Worm (Caenorhabditis elegans): ENCODE data around the gene gst-31.

The gst-31 gene

ce11 chrII:15197500-15197899 lies 22.7 kb upstream of the gst-31 start:
- TF ChIP-seq scrt-1 (GFP tag; IDR thresholded peaks at IDR 0.05) (no peak), sea-1 (GFP tag; conservative IDR thresholded peaks at IDR 0.05) (no peak), tbx-37 (GFP tag; conservative IDR thresholded peaks at IDR 0.05) (no peak), ama-1 (optimal IDR thresholded peaks at IDR 0.05) (no peak), flt-1 (GFP tag; IDR thresholded peaks at IDR 0.05) (no peak), tra-4 (tag; optimal IDR thresholded peaks at IDR 0.05) (no peak), F13C5.2 (tag; optimal IDR thresholded peaks at IDR 0.05) (no peak), tbx-11 (GFP tag; IDR thresholded peaks at IDR 0.05) (no peak), ets-7 (tag; optimal IDR thresholded peaks at IDR 0.05) (no peak), pes-1 (GFP tag; IDR thresholded peaks at IDR 0.05) (no peak), hmg-4 (GFP tag; optimal IDR thresholded peaks at IDR 0.05) (no peak), ceh-36 (tag; optimal IDR thresholded peaks at IDR 0.05) (no peak), hnd-1 (tag; optimal IDR thresholded peaks at IDR 0.05) (no peak), ceh-13 (GFP tag; optimal IDR thresholded peaks at IDR 0.05) (no peak)

ce11 chrII:15196433-15196832 lies 21.7 kb upstream of the gst-31 start, which contains the start of gene spsb-1:
spsb-1 (plus strand) TSS chrII:15196733.
- no peak for TF ChIP-seq tbx-11 (GFP tag; IDR thresholded peaks at IDR 0.05)
- TF ChIP-seq scrt-1 (GFP tag; IDR thresholded peaks at IDR 0.05): no peak
- TF ChIP-seq hmbx-1 (tag; optimal IDR thresholded peaks at IDR 0.05): no peak
- no peak for TF ChIP-seq sea-1 (GFP tag; conservative IDR thresholded peaks at IDR 0.05)
- TF ChIP-seq ceh-36 (tag; optimal IDR thresholded peaks at IDR 0.05): no peak
- no peak for TF ChIP-seq ets-7 (tag; optimal IDR thresholded peaks at IDR 0.05)

DNA sequence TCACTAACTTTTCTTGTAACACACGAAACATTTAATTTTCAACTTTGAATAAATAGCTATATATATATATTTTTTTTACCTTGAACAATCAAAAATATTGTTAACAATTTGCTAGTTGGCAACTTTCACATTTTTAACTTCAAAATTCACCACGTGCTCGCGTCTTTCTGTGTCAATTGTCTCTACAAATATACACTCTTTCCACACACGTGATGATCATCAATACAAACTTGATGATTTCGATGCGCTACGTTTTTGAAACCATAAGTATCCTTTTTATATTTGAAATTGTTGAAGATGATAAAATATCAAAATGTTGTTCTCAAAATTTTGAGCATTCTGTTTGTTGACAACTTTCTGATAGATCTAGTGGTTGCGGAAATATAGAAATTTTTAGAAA lies 20.6 kb upstream of the gst-31 start:
- TF ChIP-seq aly-1 (tag; optimal IDR thresholded peaks at IDR 0.05): no peak
- no peak for TF ChIP-seq ceh-13 (GFP tag; optimal IDR thresholded peaks at IDR 0.05)
- no peak for TF ChIP-seq ama-1 (optimal IDR thresholded peaks at IDR 0.05)
- no peak for TF ChIP-seq pes-1 (GFP tag; IDR thresholded peaks at IDR 0.05)
- TF ChIP-seq scrt-1 (GFP tag; IDR thresholded peaks at IDR 0.05): no peak

DNA sequence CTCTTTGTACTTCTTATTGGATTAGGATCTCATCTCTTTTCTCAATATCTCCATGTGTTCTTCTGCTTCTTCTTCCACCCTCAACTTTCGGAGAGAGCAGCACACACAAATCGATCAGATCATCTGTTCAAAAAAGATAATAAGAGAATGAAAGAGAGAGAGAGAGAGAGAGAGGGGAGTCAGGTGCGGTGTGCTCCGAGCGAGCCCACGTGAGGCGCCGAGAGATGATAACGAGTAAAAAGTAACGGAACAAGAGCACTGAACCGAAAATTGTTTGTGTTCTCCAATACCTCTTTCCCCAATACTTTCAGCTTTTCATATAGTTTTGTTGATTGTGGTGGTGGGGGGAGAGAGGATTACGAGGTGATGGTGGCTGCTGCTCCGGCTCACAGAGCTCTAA lies 19.2 kb upstream of the gst-31 start:
- no peak for TF ChIP-seq scrt-1 (GFP tag; IDR thresholded peaks at IDR 0.05)
- TF ChIP-seq hmbx-1 (tag; optimal IDR thresholded peaks at IDR 0.05): no peak
- no peak for TF ChIP-seq ets-7 (tag; optimal IDR thresholded peaks at IDR 0.05)
- TF ChIP-seq sea-1 (GFP tag; conservative IDR thresholded peaks at IDR 0.05): no peak
- no peak for TF ChIP-seq flt-1 (GFP tag; IDR thresholded peaks at IDR 0.05)
- TF ChIP-seq tra-4 (tag; optimal IDR thresholded peaks at IDR 0.05): no peak
- TF ChIP-seq F13C5.2 (tag; optimal IDR thresholded peaks at IDR 0.05): no peak
- TF ChIP-seq tbx-11 (GFP tag; IDR thresholded peaks at IDR 0.05): no peak
- TF ChIP-seq hnd-1 (tag; optimal IDR thresholded peaks at IDR 0.05): no peak
- no peak for TF ChIP-seq ama-1 (optimal IDR thresholded peaks at IDR 0.05)
- no peak for TF ChIP-seq ceh-36 (tag; optimal IDR thresholded peaks at IDR 0.05)
- TF ChIP-seq tbx-37 (GFP tag; conservative IDR thresholded peaks at IDR 0.05): no peak
- no peak for TF ChIP-seq B0310.2 (tag; optimal IDR thresholded peaks at IDR 0.05)
- no peak for TF ChIP-seq aly-1 (tag; optimal IDR thresholded peaks at IDR 0.05)
- no peak for TF ChIP-seq pes-1 (GFP tag; IDR thresholded peaks at IDR 0.05)
- TF ChIP-seq hmg-4 (GFP tag; optimal IDR thresholded peaks at IDR 0.05): no peak

DNA sequence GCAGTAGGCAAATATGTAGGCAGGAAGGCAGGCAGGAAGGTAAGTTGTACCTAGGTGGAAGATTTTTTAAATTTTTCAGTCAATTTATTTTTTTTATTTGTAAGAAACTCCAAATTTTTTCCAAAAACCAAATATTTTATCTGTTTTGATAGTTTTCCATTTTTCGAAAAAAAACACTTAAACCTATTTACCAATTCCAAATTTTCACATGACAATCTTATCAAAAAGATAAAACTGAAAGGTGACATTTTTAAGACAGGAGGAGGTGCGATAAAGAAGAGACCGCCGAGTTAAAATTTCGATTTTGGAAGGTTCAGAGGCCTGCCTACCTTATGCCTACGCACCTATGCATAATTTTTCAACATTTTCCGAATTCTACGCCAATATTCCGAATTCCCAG lies 16.2 kb upstream of the gst-31 start:
- TF ChIP-seq tra-4 (tag; optimal IDR thresholded peaks at IDR 0.05) (no peak), ceh-13 (GFP tag; optimal IDR thresholded peaks at IDR 0.05) (no peak), flt-1 (GFP tag; IDR thresholded peaks at IDR 0.05) (no peak), scrt-1 (GFP tag; IDR thresholded peaks at IDR 0.05) (no peak), ceh-36 (tag; optimal IDR thresholded peaks at IDR 0.05) (no peak), sea-1 (GFP tag; conservative IDR thresholded peaks at IDR 0.05) (no peak), F13C5.2 (tag; optimal IDR thresholded peaks at IDR 0.05) (no peak), pes-1 (GFP tag; IDR thresholded peaks at IDR 0.05) (no peak)

DNA sequence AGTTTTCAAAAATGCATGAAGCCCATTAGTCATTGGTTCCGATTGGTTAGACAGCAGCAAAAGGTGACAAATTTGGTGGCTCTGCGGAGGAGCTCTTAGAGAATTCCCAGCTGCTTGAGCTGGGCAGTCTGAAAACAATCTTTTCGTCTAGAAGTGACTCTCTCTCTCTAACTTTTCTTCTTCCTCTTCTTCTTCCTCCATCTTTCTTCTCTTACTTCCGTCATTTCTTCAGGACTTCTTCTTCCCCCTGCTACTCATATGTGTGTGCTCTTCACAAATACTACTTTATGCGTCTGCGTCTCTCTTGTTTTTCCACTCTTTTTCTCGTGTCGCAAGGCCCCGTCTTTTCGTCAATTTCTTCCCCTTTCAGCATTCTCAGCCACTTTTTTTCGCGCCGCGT lies 15.2 kb upstream of the gst-31 start:
- TF ChIP-seq ceh-13 (GFP tag; optimal IDR thresholded peaks at IDR 0.05) (no peak), ama-1 (optimal IDR thresholded peaks at IDR 0.05) (no peak), hmg-4 (GFP tag; optimal IDR thresholded peaks at IDR 0.05) (no peak), tbx-37 (GFP tag; conservative IDR thresholded peaks at IDR 0.05) (no peak), tra-4 (tag; optimal IDR thresholded peaks at IDR 0.05) (no peak), aly-1 (tag; optimal IDR thresholded peaks at IDR 0.05) (no peak), tbx-11 (GFP tag; IDR thresholded peaks at IDR 0.05) (no peak), ets-7 (tag; optimal IDR thresholded peaks at IDR 0.05) (no peak), pes-1 (GFP tag; IDR thresholded peaks at IDR 0.05) (no peak), scrt-1 (GFP tag; IDR thresholded peaks at IDR 0.05) (no peak), ceh-36 (tag; optimal IDR thresholded peaks at IDR 0.05) (no peak), flt-1 (GFP tag; IDR thresholded peaks at IDR 0.05) (no peak), B0310.2 (tag; optimal IDR thresholded peaks at IDR 0.05) (no peak), hmbx-1 (tag; optimal IDR thresholded peaks at IDR 0.05) (no peak), sea-1 (GFP tag; conservative IDR thresholded peaks at IDR 0.05) (no peak), hnd-1 (tag; optimal IDR thresholded peaks at IDR 0.05) (no peak), F13C5.2 (tag; optimal IDR thresholded peaks at IDR 0.05) (no peak)

DNA sequence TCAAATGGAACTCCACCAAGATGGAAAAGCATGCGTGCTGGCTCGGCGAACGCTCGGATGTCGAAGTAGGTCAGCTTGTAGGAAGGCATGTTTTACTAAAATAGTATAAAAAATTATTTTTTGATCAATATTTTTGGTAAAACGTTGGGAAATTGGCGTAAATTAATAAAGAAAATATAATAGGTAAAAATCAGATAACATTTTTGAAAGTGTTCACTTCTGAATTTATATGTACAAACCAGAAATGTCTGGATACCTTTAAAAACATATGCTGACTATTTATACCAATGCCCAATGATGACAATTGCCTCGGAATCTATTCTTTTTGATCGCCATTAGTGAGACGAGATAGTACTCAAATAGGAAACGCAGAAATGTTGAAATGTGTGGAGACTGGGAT lies 10.5 kb upstream of the gst-31 start, which contains the start of gene gst-35:
Gene gst-35, minus strand, starts transcription at position 101 of the 400 bp plus-strand sequence.
- TF ChIP-seq aly-1 (tag; optimal IDR thresholded peaks at IDR 0.05) (no peak), ceh-36 (tag; optimal IDR thresholded peaks at IDR 0.05) (no peak), pes-1 (GFP tag; IDR thresholded peaks at IDR 0.05) (no peak), flt-1 (GFP tag; IDR thresholded peaks at IDR 0.05) (no peak), ama-1 (optimal IDR thresholded peaks at IDR 0.05) (no peak), hmg-4 (GFP tag; optimal IDR thresholded peaks at IDR 0.05) (no peak), ets-7 (tag; optimal IDR thresholded peaks at IDR 0.05) (no peak), tbx-11 (GFP tag; IDR thresholded peaks at IDR 0.05) (no peak), ceh-13 (GFP tag; optimal IDR thresholded peaks at IDR 0.05) (no peak), hnd-1 (tag; optimal IDR thresholded peaks at IDR 0.05) (no peak)

DNA sequence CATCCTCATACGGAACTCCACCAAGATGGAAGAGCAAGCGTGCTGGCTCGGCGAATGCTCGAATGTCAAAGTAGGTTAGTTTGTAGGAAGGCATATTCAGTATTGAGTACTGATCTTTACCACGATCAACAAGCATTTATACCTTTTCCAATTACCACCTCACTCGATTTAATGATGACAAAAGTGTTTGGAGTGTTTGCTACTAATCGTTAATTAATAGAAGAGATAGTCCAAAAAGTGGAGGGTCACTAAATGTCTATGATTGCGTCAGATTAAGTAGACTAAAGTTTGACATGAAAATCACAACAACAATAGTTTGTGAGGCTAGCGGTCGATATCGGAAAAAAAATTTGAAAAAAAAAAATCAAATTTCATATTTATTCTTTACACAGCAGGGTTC lies 8.4 kb upstream of the gst-31 start, which contains the start of gene gst-34:
Gene gst-34, minus strand, starts transcription at position 101 of the 400 bp plus-strand sequence.
- no peak for TF ChIP-seq hmg-4 (GFP tag; optimal IDR thresholded peaks at IDR 0.05)
- TF ChIP-seq aly-1 (tag; optimal IDR thresholded peaks at IDR 0.05): no peak
- TF ChIP-seq hnd-1 (tag; optimal IDR thresholded peaks at IDR 0.05): no peak
- TF ChIP-seq scrt-1 (GFP tag; IDR thresholded peaks at IDR 0.05): no peak
- no peak for TF ChIP-seq ama-1 (optimal IDR thresholded peaks at IDR 0.05)
- no peak for TF ChIP-seq F13C5.2 (tag; optimal IDR thresholded peaks at IDR 0.05)
- TF ChIP-seq tbx-37 (GFP tag; conservative IDR thresholded peaks at IDR 0.05): no peak
- TF ChIP-seq pes-1 (GFP tag; IDR thresholded peaks at IDR 0.05): no peak
- no peak for TF ChIP-seq tbx-11 (GFP tag; IDR thresholded peaks at IDR 0.05)
- TF ChIP-seq ceh-13 (GFP tag; optimal IDR thresholded peaks at IDR 0.05): no peak
- no peak for TF ChIP-seq B0310.2 (tag; optimal IDR thresholded peaks at IDR 0.05)
- TF ChIP-seq sea-1 (GFP tag; conservative IDR thresholded peaks at IDR 0.05): no peak
- TF ChIP-seq hmbx-1 (tag; optimal IDR thresholded peaks at IDR 0.05): no peak
- no peak for TF ChIP-seq tra-4 (tag; optimal IDR thresholded peaks at IDR 0.05)
- TF ChIP-seq ets-7 (tag; optimal IDR thresholded peaks at IDR 0.05): no peak
- no peak for TF ChIP-seq ceh-36 (tag; optimal IDR thresholded peaks at IDR 0.05)
- TF ChIP-seq flt-1 (GFP tag; IDR thresholded peaks at IDR 0.05): no peak
